Fruit fly (Drosophila melanogaster) whole organism, embryonic: ENCODE measurements around the gene Uev1A.
A peak's percentile ranks its signal among the peaks of the same experiment; 100 is the strongest.

Experiments used
- Blimp-1 ChIP-seq: fragments of 200-800 bp; sonication (Bioruptor generic); optimal IDR thresholded peaks from 3 replicates; lab custom pipeline; 2018; ENCODE audit warnings: missing biosample characterization, missing genetic modification characterization, mild to moderate bottlenecking, moderate library complexity, missing genetic modification reagents
- BtbVII ChIP-seq: fragments of 200-800 bp; sonication (Bioruptor generic); optimal IDR thresholded peaks from 3 replicates; lab custom pipeline; 2017; ENCODE audit warnings: missing biosample characterization, mild to moderate bottlenecking, missing genetic modification characterization
- CG10543 ChIP-seq: fragments of 200-800 bp; sonication (Bioruptor generic); optimal IDR thresholded peaks from 3 replicates; lab custom pipeline; 2017; ENCODE audit warnings: missing biosample characterization, mild to moderate bottlenecking, missing genetic modification characterization, moderate library complexity
- CG11085 ChIP-seq: fragments of 200-800 bp; sonication (Bioruptor generic); IDR thresholded peaks from 2 replicates; pipeline ENCODE4 v1.3.6; 2022; ENCODE audit warnings: missing biosample characterization, missing genetic modification characterization
- CG11093 ChIP-seq: fragments of 200-800 bp; sonication (Bioruptor generic); IDR thresholded peaks from 3 replicates; pipeline ENCODE4 v1.3.6; 2022; ENCODE audit warnings: missing biosample characterization, missing genetic modification characterization
- CG11456 ChIP-seq: fragments of 200-800 bp; sonication (Bioruptor generic); IDR thresholded peaks from 3 replicates; pipeline ENCODE4 v1.3.6; 2022; ENCODE audit warnings: missing biosample characterization, missing genetic modification characterization
- CG11696 ChIP-seq: fragments of 200-800 bp; sonication (Bioruptor generic); IDR thresholded peaks from 2 replicates; pipeline ENCODE4 v1.3.6; 2022; ENCODE audit warnings: missing biosample characterization, missing genetic modification characterization
- CG12236 ChIP-seq: fragments of 200-800 bp; sonication (Bioruptor generic); optimal IDR thresholded peaks from 2 replicates; lab custom pipeline; 2016; ENCODE audit warnings: missing biosample characterization, missing genetic modification characterization
- CG1233 ChIP-seq: fragments of 200-800 bp; sonication (Bioruptor generic); optimal IDR thresholded peaks from 4 replicates; lab custom pipeline; 2018; ENCODE audit warnings: missing biosample characterization, mild to moderate bottlenecking, missing genetic modification characterization
- CG13287 ChIP-seq: fragments of 200-800 bp; sonication (Bioruptor generic); IDR thresholded peaks from 2 replicates; pipeline ENCODE4 v1.3.6; 2022; ENCODE audit warnings: missing biosample characterization, missing genetic modification characterization; ENCODE audit not compliant: partially characterized antibody
- CG1603 ChIP-seq: fragments of 200-800 bp; sonication (Bioruptor generic); optimal IDR thresholded peaks from 2 replicates; lab custom pipeline; 2019; ENCODE audit warnings: missing biosample characterization, mild to moderate bottlenecking, missing genetic modification characterization, moderate library complexity
- CG18011 ChIP-seq: fragments of 200-800 bp; sonication (Bioruptor generic); optimal IDR thresholded peaks from 2 replicates; lab custom pipeline; 2017; ENCODE audit warnings: missing biosample characterization, missing genetic modification characterization, mild to moderate bottlenecking, moderate library complexity, missing genotype
- CG18262 ChIP-seq: fragments of 200-800 bp; optimal IDR thresholded peaks from 3 replicates; lab custom pipeline; 2019; ENCODE audit warnings: missing biosample characterization, mild to moderate bottlenecking, missing genetic modification characterization, moderate library complexity
- CG2120 ChIP-seq: fragments of 200-800 bp; sonication (Bioruptor generic); optimal IDR thresholded peaks from 3 replicates; lab custom pipeline; 2016; ENCODE audit warnings: missing biosample characterization, missing genetic modification characterization
- CG6791 ChIP-seq: fragments of 200-800 bp; sonication (Bioruptor generic); IDR thresholded peaks from 3 replicates; pipeline ENCODE4 v1.3.6; 2022; ENCODE audit warnings: missing biosample characterization, missing genetic modification characterization; ENCODE audit not compliant: partially characterized antibody
- CG7271 ChIP-seq: fragments of 200-800 bp; sonication (Bioruptor generic); optimal IDR thresholded peaks from 2 replicates; lab custom pipeline; 2018; ENCODE audit warnings: missing biosample characterization, mild to moderate bottlenecking, missing genetic modification characterization, moderate library complexity
- CG7357 ChIP-seq: fragments of 200-800 bp; sonication (Bioruptor generic); IDR thresholded peaks from 3 replicates; pipeline ENCODE4 v1.3.6; 2022; ENCODE audit warnings: missing biosample characterization, missing genetic modification characterization
- CG8478 ChIP-seq: fragments of >200 bp; optimal IDR thresholded peaks from 2 replicates; lab custom pipeline; 2018
- CG8924 ChIP-seq: fragments of 200-800 bp; optimal IDR thresholded peaks from 3 replicates; lab custom pipeline; 2019; ENCODE audit warnings: missing biosample characterization, mild to moderate bottlenecking, missing genetic modification characterization, moderate library complexity
- CG9817 ChIP-seq: fragments of 200-800 bp; sonication (Bioruptor generic); optimal IDR thresholded peaks from 2 replicates; lab custom pipeline; 2018; ENCODE audit warnings: missing biosample characterization, mild to moderate bottlenecking, missing genetic modification characterization, moderate library complexity
- Dad ChIP-seq: fragments of 200-800 bp; sonication (Bioruptor generic); optimal IDR thresholded peaks from 3 replicates; lab custom pipeline; 2016; ENCODE audit warnings: missing biosample characterization, missing genetic modification characterization
- Dbx ChIP-seq: fragments of 200-800 bp; sonication (Bioruptor generic); IDR thresholded peaks from 3 replicates; pipeline ENCODE4 v1.3.6; 2022; ENCODE audit warnings: missing biosample characterization, missing genetic modification characterization
- Fer2 ChIP-seq: fragments of 200-800 bp; sonication (Bioruptor generic); optimal IDR thresholded peaks from 2 replicates; lab custom pipeline; 2018; ENCODE audit warnings: missing biosample characterization, mild to moderate bottlenecking, missing genetic modification characterization, moderate library complexity
- Rx ChIP-seq: fragments of 200-800 bp; sonication (Bioruptor generic); IDR thresholded peaks from 2 replicates; pipeline ENCODE4 v1.3.6; 2022; ENCODE audit warnings: missing biosample characterization, missing genetic modification characterization
- Sin3A ChIP-seq: fragments of >200 bp; optimal IDR thresholded peaks from 2 replicates; lab custom pipeline; 2018
- Usf ChIP-seq: fragments of 200-800 bp; sonication (Bioruptor generic); optimal IDR thresholded peaks from 2 replicates; lab custom pipeline; 2017; ENCODE audit warnings: missing genotype, missing biosample characterization, missing genetic modification characterization
- Xbp1 ChIP-seq: fragments of 200-800 bp; sonication (Bioruptor generic); optimal IDR thresholded peaks from 3 replicates; lab custom pipeline; 2016; ENCODE audit warnings: missing biosample characterization, mild to moderate bottlenecking, missing genetic modification characterization
- ara ChIP-seq: fragments of 200-800 bp; sonication (Bioruptor generic); IDR thresholded peaks from 2 replicates; pipeline ENCODE4 v1.3.6; 2022; ENCODE audit warnings: missing biosample characterization, missing genetic modification characterization
- bbx ChIP-seq: fragments of 200-800 bp; sonication (Bioruptor generic); IDR thresholded peaks from 2 replicates; pipeline ENCODE4 v1.3.6; 2022; ENCODE audit warnings: missing biosample characterization, missing genetic modification characterization; ENCODE audit not compliant: partially characterized antibody
- corto ChIP-seq: fragments of 200-800 bp; sonication (Bioruptor generic); optimal IDR thresholded peaks from 2 replicates; lab custom pipeline; 2016; ENCODE audit warnings: missing biosample characterization, mild to moderate bottlenecking, missing genetic modification characterization, moderate library complexity
- crp ChIP-seq, 2 experiments: fragments of 200-800 bp; sonication (Bioruptor generic); optimal IDR thresholded peaks; 2 replicates in 1 of 2; 3 replicates in 1 of 2; lab custom pipeline; 2017; ENCODE audit warnings: missing biosample characterization in 2 of 2, missing genetic modification characterization in 2 of 2, mild to moderate bottlenecking in 1 of 2, moderate library complexity in 1 of 2
- disco-r ChIP-seq: fragments of 200-800 bp; sonication (Bioruptor generic); optimal IDR thresholded peaks from 2 replicates; lab custom pipeline; 2016; ENCODE audit warnings: missing biosample characterization, missing genetic modification characterization
- dpn ChIP-seq, 2 experiments: fragments of 200-800 bp; sonication (Bioruptor generic); optimal IDR thresholded peaks; 3 replicates each; lab custom pipeline; 2016; ENCODE audit warnings: missing biosample characterization in 2 of 2, missing genetic modification characterization in 2 of 2
- exex ChIP-seq: fragments of 200-800 bp; sonication (Bioruptor generic); optimal IDR thresholded peaks from 4 replicates; lab custom pipeline; 2018; ENCODE audit warnings: missing biosample characterization, mild to moderate bottlenecking, missing genetic modification characterization, moderate library complexity
- fd64A ChIP-seq: fragments of 200-800 bp; sonication (Bioruptor generic); optimal IDR thresholded peaks from 3 replicates; lab custom pipeline; 2018; ENCODE audit warnings: missing biosample characterization, mild to moderate bottlenecking, missing genetic modification characterization
- ftz-f1 ChIP-seq: fragments of 200-800 bp; sonication (Bioruptor generic); optimal IDR thresholded peaks from 2 replicates; lab custom pipeline; 2016; ENCODE audit warnings: missing biosample characterization, missing genetic modification characterization
- gro ChIP-seq: fragments of 200-800 bp; sonication (Bioruptor generic); optimal IDR thresholded peaks from 2 replicates; lab custom pipeline; 2016; ENCODE audit warnings: missing biosample characterization, missing genetic modification characterization
- hbn ChIP-seq: fragments of 200-800 bp; sonication (Bioruptor generic); IDR thresholded peaks from 2 replicates; pipeline ENCODE4 v1.3.6; 2022; ENCODE audit warnings: missing biosample characterization, missing genetic modification characterization; ENCODE audit not compliant: partially characterized antibody
- jumu ChIP-seq: fragments of 200-800 bp; sonication (Bioruptor generic); optimal IDR thresholded peaks from 3 replicates; lab custom pipeline; 2016; ENCODE audit warnings: missing biosample characterization, missing genetic modification characterization
- klu ChIP-seq: fragments of 200-800 bp; sonication (Bioruptor generic); IDR thresholded peaks from 2 replicates; pipeline ENCODE4 v1.3.6; 2022; ENCODE audit warnings: missing biosample characterization, missing genetic modification characterization
- org-1 ChIP-seq: fragments of 200-800 bp; sonication (Bioruptor generic); optimal IDR thresholded peaks from 2 replicates; lab custom pipeline; 2017; ENCODE audit warnings: missing biosample characterization, missing genetic modification characterization
- pros ChIP-seq: fragments of 200-800 bp; sonication (Bioruptor generic); optimal IDR thresholded peaks from 3 replicates; lab custom pipeline; 2019; ENCODE audit warnings: missing biosample characterization, mild to moderate bottlenecking, missing genetic modification characterization, moderate library complexity
- sd ChIP-seq: fragments of 200-800 bp; sonication (Bioruptor generic); optimal IDR thresholded peaks from 3 replicates; lab custom pipeline; 2018; ENCODE audit warnings: missing biosample characterization, mild to moderate bottlenecking, missing genetic modification characterization, moderate library complexity
- sima ChIP-seq: fragments of 200-800 bp; sonication (Bioruptor generic); optimal IDR thresholded peaks from 2 replicates; lab custom pipeline; 2016; ENCODE audit warnings: missing biosample characterization, missing genetic modification characterization
- sug ChIP-seq: fragments of 200-800 bp; optimal IDR thresholded peaks from 2 replicates; lab custom pipeline; 2019; ENCODE audit warnings: missing biosample characterization, mild to moderate bottlenecking, missing genetic modification characterization, moderate library complexity
- tna ChIP-seq: fragments of 200-800 bp; sonication (Bioruptor generic); IDR thresholded peaks from 2 replicates; pipeline ENCODE4 v1.3.6; 2022; ENCODE audit warnings: missing biosample characterization, missing genetic modification characterization; ENCODE audit not compliant: partially characterized antibody
- toy ChIP-seq: fragments of 200-800 bp; sonication (Bioruptor generic); IDR thresholded peaks from 2 replicates; pipeline ENCODE4 v1.3.6; 2022; ENCODE audit warnings: missing biosample characterization, missing genetic modification characterization
- trem ChIP-seq: fragments of 200-800 bp; optimal IDR thresholded peaks from 3 replicates; lab custom pipeline; 2019; ENCODE audit warnings: missing biosample characterization, mild to moderate bottlenecking, missing genetic modification characterization, moderate library complexity
- vnd ChIP-seq: fragments of 200-800 bp; sonication (Bioruptor generic); IDR thresholded peaks from 3 replicates; pipeline ENCODE4 v1.3.6; 2022; ENCODE audit warnings: missing biosample characterization, missing genetic modification characterization; ENCODE audit not compliant: partially characterized antibody

Uev1A gene

dm6 chr3L:5355074-5355790, 10.8 kb downstream of the Uev1A start, which contains the start of gene CG46456 (continued):
- peak; percentile 44 for TF ChIP-seq ftz-f1 (GFP tag; lab: Kevin White, UChicago)
- TF ChIP-seq toy, result peak; percentile 81
- TF ChIP-seq Blimp-1, result peak; percentile 95
- TF ChIP-seq CG8924 (tag; lab: Kevin White, UChicago), result peak; percentile 98
- TF ChIP-seq org-1, result peak; percentile 91
- TF ChIP-seq Xbp1 (GFP tag; lab: Kevin White, UChicago), result peak; percentile 90
- TF ChIP-seq CG1233 (GFP tag; lab: Kevin White, UChicago), result peak; percentile 95
- peak; percentile 78 for TF ChIP-seq CG18011 (GFP tag; lab: Kevin White, UChicago)
- TF ChIP-seq CG13287 (GFP tag; lab: Robert Waterston, UW), result peak; percentile 67
- TF ChIP-seq ara (GFP tag; lab: Robert Waterston, UW), result peak; percentile 91
- peak; percentile 94 for TF ChIP-seq CG2120
- peak; percentile 55 for TF ChIP-seq pros (GFP tag; lab: Kevin White, UChicago)
- peak; percentile 84 for TF ChIP-seq exex
- peak; percentile 92 for TF ChIP-seq CG11696 (GFP tag; lab: Robert Waterston, UW)
- TF ChIP-seq bbx (GFP tag; lab: Robert Waterston, UW), result peak; percentile 9; the same call in 1 of the 2 replicates
- peak; percentile 59; the same call in 1 of the 2 replicates for TF ChIP-seq tna (GFP tag; lab: Robert Waterston, UW)
- TF ChIP-seq hbn, result no peak
- no peak for TF ChIP-seq CG8478 (lab: Kevin White, UChicago)
- peak; percentile 9 for TF ChIP-seq jumu (GFP tag; lab: Kevin White, UChicago)
- no peak for TF ChIP-seq Sin3A (lab: Kevin White, UChicago)
- TF ChIP-seq crp (GFP tag; optimal IDR thresholded peaks at IDR 0.05; lab: Kevin White, UChicago), result peak in 1 of 2 experiments; percentile 59
- TF ChIP-seq sug (tag; lab: Kevin White, UChicago), result peak; percentile 94
- no peak for TF ChIP-seq sima
- TF ChIP-seq CG1603, result peak; percentile 67
- TF ChIP-seq gro (GFP tag; lab: Kevin White, UChicago), result no peak
- peak; percentile 49; the same call in 1 of the 3 replicates for TF ChIP-seq vnd (GFP tag; lab: Robert Waterston, UW)
- TF ChIP-seq fd64A (GFP tag; lab: Kevin White, UChicago), result peak; percentile 78
- peak; percentile 81 for TF ChIP-seq CG7357 (GFP tag; lab: Robert Waterston, UW)
- peak; percentile 70; the same call in 1 of the 2 replicates for TF ChIP-seq CG11085 (GFP tag; lab: Robert Waterston, UW)
- peak; percentile 92 for TF ChIP-seq Dbx (GFP tag; lab: Robert Waterston, UW)
- TF ChIP-seq klu, result peak; percentile 84
- TF ChIP-seq Fer2, result peak; percentile 90
- TF ChIP-seq CG11093 (GFP tag; lab: Robert Waterston, UW), result peak; percentile 85
- TF ChIP-seq Usf, result peak; percentile 84
- peak; percentile 80; the same call in 2 of the 3 replicates for TF ChIP-seq CG11456
- peak; percentile 78 for TF ChIP-seq Rx (GFP tag; lab: Robert Waterston, UW)
- TF ChIP-seq sd (tag; lab: Kevin White, UChicago), result peak; percentile 81
- peak; percentile 91 for TF ChIP-seq CG7271 (tag; lab: Kevin White, UChicago)
- TF ChIP-seq Dad (GFP tag; lab: Kevin White, UChicago), result peak; percentile 65
- TF ChIP-seq CG6791, result no peak
- peak; percentile 61 for TF ChIP-seq corto (GFP tag; lab: Kevin White, UChicago)
- peak; percentile 46 for TF ChIP-seq disco-r
- peak; percentile 97 for TF ChIP-seq CG18262 (tag; lab: Kevin White, UChicago)
- peak; percentile 97 for TF ChIP-seq CG10543 (GFP tag; lab: Kevin White, UChicago)
- TF ChIP-seq CG12236 (GFP tag; lab: Kevin White, UChicago), result peak; percentile 34
- peak; percentile 96 for TF ChIP-seq trem (tag; lab: Kevin White, UChicago)
- peak; percentile 73 to 93 for TF ChIP-seq dpn (GFP tag; optimal IDR thresholded peaks at IDR 0.05; lab: Kevin White, UChicago)
- TF ChIP-seq BtbVII (GFP tag; lab: Kevin White, UChicago), result peak; percentile 96
- TF ChIP-seq CG9817 (tag; lab: Kevin White, UChicago), result peak; percentile 93
